Fruit fly (Drosophila melanogaster) whole organism, prepupa: Measurements from ENCODE around the gene Smyd3.

ENCODE experiments used
- CG10631 ChIP-seq: fragments of 200-800 bp; sonication (Bioruptor generic); optimal IDR thresholded peaks from 2 replicates; lab custom pipeline; 2016; ENCODE audit warnings: missing biosample characterization, missing genetic modification characterization
- CG10669 ChIP-seq: fragments of 200-800 bp; sonication (Bioruptor generic); optimal IDR thresholded peaks from 3 replicates; lab custom pipeline; 2018; ENCODE audit warnings: missing biosample characterization, mild to moderate bottlenecking, missing genetic modification characterization, moderate library complexity
- CG11294 ChIP-seq: fragments of 200-800 bp; sonication (Bioruptor generic); IDR thresholded peaks from 2 replicates; pipeline ENCODE4 v1.3.6; 2022; ENCODE audit warnings: missing biosample characterization, missing genetic modification characterization
- CG11762 ChIP-seq: fragments of 200-800 bp; sonication (Bioruptor generic); optimal IDR thresholded peaks from 3 replicates; lab custom pipeline; 2016; ENCODE audit warnings: missing biosample characterization, missing genetic modification characterization; ENCODE audit not compliant: insufficient read depth
- CG11902 ChIP-seq: fragments of 200-800 bp; sonication (Bioruptor generic); optimal IDR thresholded peaks from 3 replicates; lab custom pipeline; 2016; ENCODE audit warnings: missing biosample characterization, missing genetic modification characterization
- CG15336 ChIP-seq: fragments of 200-800 bp; sonication (Bioruptor generic); IDR thresholded peaks from 2 replicates; pipeline ENCODE4 v1.3.6; 2022; ENCODE audit warnings: missing biosample characterization, missing genetic modification characterization
- CG1621 ChIP-seq: fragments of 200-800 bp; sonication (Bioruptor generic); optimal IDR thresholded peaks from 3 replicates; lab custom pipeline; 2018; ENCODE audit warnings: missing biosample characterization, mild to moderate bottlenecking, missing genetic modification characterization
- CG16779 ChIP-seq: fragments of 200-800 bp; sonication (Bioruptor generic); optimal IDR thresholded peaks from 3 replicates; lab custom pipeline; 2017; ENCODE audit warnings: missing biosample characterization, mild to moderate bottlenecking, missing genetic modification characterization
- CG31627 ChIP-seq: fragments of 200-800 bp; sonication (Bioruptor generic); optimal IDR thresholded peaks from 3 replicates; lab custom pipeline; 2016; ENCODE audit warnings: missing biosample characterization, missing genetic modification characterization
- CG32006 ChIP-seq: fragments of 200-800 bp; sonication (Bioruptor generic); optimal IDR thresholded peaks from 3 replicates; lab custom pipeline; 2017; ENCODE audit warnings: missing biosample characterization, mild to moderate bottlenecking, missing genetic modification characterization
- CG34406 ChIP-seq: fragments of 200-800 bp; sonication (Bioruptor generic); optimal IDR thresholded peaks from 3 replicates; lab custom pipeline; 2016; ENCODE audit warnings: missing biosample characterization, missing genetic modification characterization
- CG3919 ChIP-seq: fragments of 200-800 bp; sonication (Bioruptor generic); optimal IDR thresholded peaks from 3 replicates; lab custom pipeline; 2016; ENCODE audit warnings: missing biosample characterization, missing genetic modification characterization
- CG6163 ChIP-seq: fragments of 200-800 bp; sonication (Bioruptor generic); IDR thresholded peaks from 3 replicates; pipeline ENCODE4 v1.3.6; 2022; ENCODE audit warnings: missing biosample characterization, missing genetic modification characterization
- CG6276 ChIP-seq: fragments of 200-800 bp; sonication (Bioruptor generic); optimal IDR thresholded peaks from 2 replicates; lab custom pipeline; 2017; ENCODE audit warnings: missing biosample characterization, mild to moderate bottlenecking, missing genetic modification characterization
- CG6792 ChIP-seq: fragments of 200-800 bp; sonication (Bioruptor generic); optimal IDR thresholded peaks from 3 replicates; lab custom pipeline; 2016; ENCODE audit warnings: missing biosample characterization, missing genetic modification characterization
- CG6808 ChIP-seq: fragments of 200-800 bp; sonication (Bioruptor generic); optimal IDR thresholded peaks from 3 replicates; lab custom pipeline; 2017; ENCODE audit warnings: missing biosample characterization, missing genetic modification characterization, mild to moderate bottlenecking, moderate library complexity, missing genetic modification reagents
- CG6854 ChIP-seq: fragments of 200-800 bp; sonication (Bioruptor generic); optimal IDR thresholded peaks from 2 replicates; lab custom pipeline; 2017; ENCODE audit warnings: missing biosample characterization, mild to moderate bottlenecking, missing genetic modification characterization
- CG7368 ChIP-seq: fragments of 200-800 bp; sonication (Bioruptor generic); optimal IDR thresholded peaks from 3 replicates; lab custom pipeline; 2016; ENCODE audit warnings: missing biosample characterization, missing genetic modification characterization
- CG8119 ChIP-seq: fragments of 200-800 bp; sonication (Bioruptor generic); IDR thresholded peaks from 3 replicates; pipeline ENCODE4 v1.3.6; 2022; ENCODE audit warnings: missing biosample characterization, missing genetic modification characterization
- CG8319 ChIP-seq: fragments of 200-800 bp; sonication (Bioruptor generic); optimal IDR thresholded peaks from 3 replicates; lab custom pipeline; 2016; ENCODE audit warnings: missing biosample characterization, missing genetic modification characterization
- CG8632 ChIP-seq: fragments of 200-800 bp; sonication (Bioruptor generic); optimal IDR thresholded peaks from 3 replicates; lab custom pipeline; 2016; ENCODE audit warnings: missing biosample characterization, missing genetic modification characterization
- Eip75B ChIP-seq: fragments of 200-800 bp; sonication (Bioruptor generic); optimal IDR thresholded peaks from 3 replicates; lab custom pipeline; 2016; ENCODE audit warnings: missing biosample characterization, missing genetic modification characterization
- Eip78C ChIP-seq: fragments of 200-800 bp; sonication (Bioruptor generic); peaks from one replicate; lab custom pipeline; 2016; ENCODE audit warnings: missing biosample characterization, missing genetic modification characterization
- Eip93F ChIP-seq: fragments of 200-800 bp; sonication (Bioruptor generic); optimal IDR thresholded peaks from 2 replicates; lab custom pipeline; 2016; ENCODE audit warnings: missing biosample characterization, mild to moderate bottlenecking, missing genetic modification characterization
- Ets21C ChIP-seq: fragments of 200-800 bp; sonication (Bioruptor generic); optimal IDR thresholded peaks from 3 replicates; lab custom pipeline; 2016; ENCODE audit warnings: missing biosample characterization, missing genetic modification characterization
- Ets96B ChIP-seq: fragments of 200-800 bp; optimal IDR thresholded peaks from 2 replicates; lab custom pipeline; 2019; ENCODE audit warnings: missing biosample characterization, mild to moderate bottlenecking, missing genetic modification characterization, moderate library complexity
- Gug ChIP-seq: fragments of 200-800 bp; sonication (Bioruptor generic); IDR thresholded peaks from 2 replicates; pipeline ENCODE4 v1.3.6; 2022; ENCODE audit warnings: missing biosample characterization, missing genetic modification characterization
- Hr38 ChIP-seq: sonication (Bioruptor generic); optimal IDR thresholded peaks from 2 replicates; lab custom pipeline; 2016; ENCODE audit warnings: missing biosample characterization, missing genetic modification characterization
- Hr39 ChIP-seq: fragments of 200-800 bp; sonication (Bioruptor generic); optimal IDR thresholded peaks from 2 replicates; lab custom pipeline; 2016; ENCODE audit warnings: missing biosample characterization, missing genetic modification characterization
- Hr4 ChIP-seq: fragments of 200-800 bp; sonication (Bioruptor generic); optimal IDR thresholded peaks from 3 replicates; lab custom pipeline; 2016; ENCODE audit warnings: missing biosample characterization, missing genetic modification characterization
- Lpt ChIP-seq: fragments of 200-800 bp; sonication (Bioruptor generic); optimal IDR thresholded peaks from 3 replicates; lab custom pipeline; 2016; ENCODE audit warnings: missing biosample characterization, missing genetic modification characterization
- Met ChIP-seq: fragments of 200-800 bp; sonication (Bioruptor generic); optimal IDR thresholded peaks from 3 replicates; lab custom pipeline; 2016; ENCODE audit warnings: missing biosample characterization, missing genetic modification characterization
- OdsH ChIP-seq: fragments of 200-800 bp; sonication (Bioruptor generic); optimal IDR thresholded peaks from 3 replicates; lab custom pipeline; 2016; ENCODE audit warnings: missing biosample characterization, missing genetic modification characterization
- Smox ChIP-seq: fragments of 200-800 bp; sonication (Bioruptor generic); optimal IDR thresholded peaks from 3 replicates; lab custom pipeline; 2016; ENCODE audit warnings: missing biosample characterization, missing genetic modification characterization
- Sox15 ChIP-seq: fragments of 200-800 bp; sonication (Bioruptor generic); optimal IDR thresholded peaks from 3 replicates; lab custom pipeline; 2016; ENCODE audit warnings: missing biosample characterization, missing genetic modification characterization
- achi ChIP-seq: fragments of 200-800 bp; sonication (Bioruptor generic); optimal IDR thresholded peaks from 3 replicates; lab custom pipeline; 2016; ENCODE audit warnings: missing biosample characterization, missing genetic modification characterization
- cyc ChIP-seq: fragments of 200-800 bp; sonication (Bioruptor generic); optimal IDR thresholded peaks from 3 replicates; lab custom pipeline; 2016; ENCODE audit warnings: missing biosample characterization, missing genetic modification characterization
- dac ChIP-seq: fragments of 200-800 bp; sonication (Bioruptor generic); optimal IDR thresholded peaks from 2 replicates; lab custom pipeline; 2017; ENCODE audit warnings: missing biosample characterization, mild to moderate bottlenecking, missing genetic modification characterization
- dsx ChIP-seq: fragments of 200-800 bp; optimal IDR thresholded peaks from 3 replicates; lab custom pipeline; 2019; ENCODE audit warnings: missing biosample characterization, mild to moderate bottlenecking, missing genetic modification characterization, moderate library complexity; ENCODE audit not compliant: poor library complexity, severe bottlenecking
- eg ChIP-seq: fragments of 200-800 bp; sonication (Bioruptor generic); IDR thresholded peaks from 3 replicates; pipeline ENCODE4 v1.3.6; 2022; ENCODE audit warnings: missing biosample characterization, missing genetic modification characterization
- esn ChIP-seq: fragments of 200-800 bp; sonication (Bioruptor generic); optimal IDR thresholded peaks from 2 replicates; lab custom pipeline; 2016; ENCODE audit warnings: missing biosample characterization, mild to moderate bottlenecking, missing genetic modification characterization, moderate library complexity
- fd59A ChIP-seq: fragments of 200-800 bp; sonication (Bioruptor generic); optimal IDR thresholded peaks from 2 replicates; lab custom pipeline; 2017; ENCODE audit warnings: missing biosample characterization, mild to moderate bottlenecking, missing genetic modification characterization, missing genetic modification reagents
- fd85E ChIP-seq: fragments of 200-800 bp; sonication (Bioruptor generic); optimal IDR thresholded peaks from 3 replicates; lab custom pipeline; 2016; ENCODE audit warnings: missing biosample characterization, missing genetic modification characterization
- fkh ChIP-seq: fragments of 200-800 bp; sonication (Bioruptor generic); optimal IDR thresholded peaks from 3 replicates; lab custom pipeline; 2017; ENCODE audit warnings: missing biosample characterization, mild to moderate bottlenecking, missing genetic modification characterization, moderate library complexity
- pdm3 ChIP-seq: fragments of 200-800 bp; sonication (Bioruptor generic); optimal IDR thresholded peaks from 3 replicates; lab custom pipeline; 2016; ENCODE audit warnings: missing biosample characterization, missing genetic modification characterization
- salr ChIP-seq, 2 experiments: fragments of 200-800 bp; sonication (Bioruptor generic); optimal IDR thresholded peaks; 3 replicates each; lab custom pipeline; 2016 to 2018; ENCODE audit warnings: missing biosample characterization in 2 of 2, missing genetic modification characterization in 2 of 2, mild to moderate bottlenecking in 1 of 2
- spab ChIP-seq: fragments of 200-800 bp; sonication (Bioruptor generic); optimal IDR thresholded peaks from 2 replicates; lab custom pipeline; 2017; ENCODE audit warnings: missing biosample characterization, mild to moderate bottlenecking, missing genetic modification characterization, missing genetic modification reagents
- ss ChIP-seq, 2 experiments: fragments of 200-800 bp; sonication (Bioruptor generic); optimal IDR thresholded peaks; 2 replicates in 1 of 2; 3 replicates in 1 of 2; lab custom pipeline; 2017 to 2018; ENCODE audit warnings: mild to moderate bottlenecking in 2 of 2, missing biosample characterization in 2 of 2, missing genetic modification characterization in 2 of 2, moderate library complexity in 1 of 2
- svp ChIP-seq: fragments of 200-800 bp; sonication (Bioruptor generic); peaks from one replicate; lab custom pipeline; 2016; ENCODE audit warnings: missing biosample characterization, missing genetic modification characterization
- topi ChIP-seq: fragments of 200-800 bp; sonication (Bioruptor generic); optimal IDR thresholded peaks from 3 replicates; lab custom pipeline; 2016; ENCODE audit warnings: missing biosample characterization, missing genetic modification characterization
- vri ChIP-seq: fragments of 200-800 bp; sonication (Bioruptor generic); optimal IDR thresholded peaks from 3 replicates; lab custom pipeline; 2016; ENCODE audit warnings: missing biosample characterization, mild to moderate bottlenecking, missing genetic modification characterization

Smyd3 gene

dm6 chrX:2652124-2652923 is 43.6 kb upstream of the Smyd3 start:
- peak; percentile 50 for TF ChIP-seq topi (GFP tag; lab: Kevin White, UChicago)
- no peak for TF ChIP-seq CG10669 (GFP tag; lab: Kevin White, UChicago)
- TF ChIP-seq CG32006: no peak
- TF ChIP-seq Hr39 (GFP tag; lab: Kevin White, UChicago): no peak
- TF ChIP-seq CG7368 (GFP tag; lab: Kevin White, UChicago): no peak
- no peak for TF ChIP-seq CG8632
- TF ChIP-seq CG16779 (tag; lab: Kevin White, UChicago): no peak
- TF ChIP-seq CG6276 (GFP tag; lab: Kevin White, UChicago): peak; percentile 53
- no peak for TF ChIP-seq Smox
- no peak for TF ChIP-seq CG3919
- no peak for TF ChIP-seq CG1621 (tag; lab: Kevin White, UChicago)
- no peak for TF ChIP-seq spab (GFP tag; lab: Kevin White, UChicago)
- no peak for TF ChIP-seq Eip93F (GFP tag; lab: Kevin White, UChicago)
- no peak for TF ChIP-seq Sox15 (GFP tag; lab: Kevin White, UChicago)
- no peak for TF ChIP-seq fkh
- TF ChIP-seq CG8319: no peak
- no peak for TF ChIP-seq Ets96B (tag; lab: Kevin White, UChicago)
- TF ChIP-seq CG8119: peak; percentile 71
- TF ChIP-seq Eip75B (GFP tag; lab: Kevin White, UChicago): no peak
- peak; percentile 63; the same call in 1 of the 2 replicates for TF ChIP-seq CG15336 (GFP tag; lab: Robert Waterston, UW)
- TF ChIP-seq CG6854 (GFP tag; lab: Kevin White, UChicago): no peak
- TF ChIP-seq Lpt (GFP tag; lab: Kevin White, UChicago): peak; percentile 9
- 0 out of 2 replicates have a peak, but pooled peaks have one; percentile 11 for TF ChIP-seq Gug (GFP tag; lab: Robert Waterston, UW)
- peak; percentile 14 for TF ChIP-seq Met (GFP tag; lab: Kevin White, UChicago)
- peak; percentile 49 for TF ChIP-seq CG6808 (GFP tag; lab: Kevin White, UChicago)
- no peak for TF ChIP-seq Hr4 (GFP tag; lab: Kevin White, UChicago)
- peak; percentile 81 for TF ChIP-seq eg (GFP tag; lab: Robert Waterston, UW)
- no peak for TF ChIP-seq achi (GFP tag; lab: Kevin White, UChicago)
- TF ChIP-seq CG31627 (GFP tag; lab: Kevin White, UChicago): no peak
- no peak for TF ChIP-seq OdsH (GFP tag; lab: Kevin White, UChicago)
- TF ChIP-seq CG10631 (GFP tag; lab: Kevin White, UChicago): no peak
- TF ChIP-seq CG11294: no peak
- no peak for TF ChIP-seq fd59A
- no peak for TF ChIP-seq Hr38 (GFP tag; lab: Kevin White, UChicago)
- peak; percentile 59 for TF ChIP-seq Eip78C (GFP tag; lab: Kevin White, UChicago)
- peak; percentile 97 for TF ChIP-seq vri (GFP tag; lab: Kevin White, UChicago)
- peak; percentile 71 for TF ChIP-seq CG6163 (GFP tag; lab: Robert Waterston, UW)
- no peak for TF ChIP-seq CG11902 (GFP tag; lab: Kevin White, UChicago)
- TF ChIP-seq dac (GFP tag; lab: Kevin White, UChicago): no peak
- peak; percentile 29 for TF ChIP-seq dsx
- TF ChIP-seq ss (GFP tag; optimal IDR thresholded peaks at IDR 0.05; lab: Kevin White, UChicago): peak; percentile 16 to 34
- TF ChIP-seq esn: no peak
- peak; percentile 83 for TF ChIP-seq svp (GFP tag; lab: Kevin White, UChicago)
- TF ChIP-seq CG34406: no peak
- no peak for TF ChIP-seq fd85E (GFP tag; lab: Kevin White, UChicago)
- no peak for TF ChIP-seq cyc
- no peak for TF ChIP-seq CG6792 (GFP tag; lab: Kevin White, UChicago)
- no peak for TF ChIP-seq CG11762 (GFP tag; lab: Kevin White, UChicago)
- TF ChIP-seq Ets21C: no peak
- TF ChIP-seq salr (GFP tag; optimal IDR thresholded peaks at IDR 0.05; lab: Kevin White, UChicago): no peak
- TF ChIP-seq pdm3 (GFP tag; lab: Kevin White, UChicago): no peak
